Fruit fly (Drosophila melanogaster) whole organism, wandering third instar larva: ENCODE results near the gene DhpD.

Experiments
- Abd-B ChIP-seq: fragments of >200 bp; optimal IDR thresholded peaks from 2 replicates; lab custom pipeline; 2017; ENCODE audit warnings: missing biosample characterization, missing genetic modification characterization
- CG32264 ChIP-seq: fragments of 200-800 bp; sonication (Bioruptor generic); optimal IDR thresholded peaks from 2 replicates; lab custom pipeline; 2016; ENCODE audit warnings: missing biosample characterization, missing genetic modification characterization
- CG9705 ChIP-seq: fragments of 200-800 bp; sonication (Bioruptor generic); optimal IDR thresholded peaks from 2 replicates; lab custom pipeline; 2018; ENCODE audit warnings: missing biosample characterization, mild to moderate bottlenecking, missing genetic modification characterization
- CrebA ChIP-seq: fragments of 200-800 bp; sonication (Bioruptor generic); optimal IDR thresholded peaks from 2 replicates; lab custom pipeline; 2016; ENCODE audit warnings: missing biosample characterization, mild to moderate bottlenecking, missing genetic modification characterization, borderline replicate concordance
- Dfd ChIP-seq: fragments of >200 bp; optimal IDR thresholded peaks from 2 replicates; lab custom pipeline; 2017; ENCODE audit warnings: missing biosample characterization, missing genetic modification characterization
- Dif ChIP-seq: fragments of 200-275, 200-300 bp; sonication (Bioruptor generic); optimal IDR thresholded peaks from 2 replicates; lab custom pipeline; 2018; ENCODE audit warnings: missing biosample characterization, missing genetic modification characterization; ENCODE audit not compliant: partially characterized antibody
- GATAd ChIP-seq: sonication (Bioruptor generic); optimal IDR thresholded peaks from 2 replicates; lab custom pipeline; 2016; ENCODE audit warnings: missing biosample characterization, missing genetic modification characterization
- HLH106 ChIP-seq: fragments of 200-800 bp; optimal IDR thresholded peaks from 3 replicates; lab custom pipeline; 2019; ENCODE audit warnings: missing biosample characterization, mild to moderate bottlenecking, missing genetic modification characterization, moderate library complexity
- Hnf4 ChIP-seq: fragments of 200-800 bp; sonication (Bioruptor generic); optimal IDR thresholded peaks from 2 replicates; lab custom pipeline; 2016; ENCODE audit warnings: missing biosample characterization, mild to moderate bottlenecking, missing genetic modification characterization
- Hr78 ChIP-seq: fragments of >200 bp; optimal IDR thresholded peaks from 2 replicates; lab custom pipeline; 2017; ENCODE audit warnings: missing biosample characterization, missing genetic modification characterization
- Hr83 ChIP-seq: fragments of 200-300 bp; sonication (Bioruptor generic); optimal IDR thresholded peaks from 2 replicates; lab custom pipeline; 2016; ENCODE audit warnings: missing biosample characterization, mild to moderate bottlenecking, missing genetic modification characterization, moderate library complexity; ENCODE audit not compliant: poor library complexity, severe bottlenecking
- Jra ChIP-seq: sonication (Bioruptor generic); optimal IDR thresholded peaks from 2 replicates; lab custom pipeline; 2016; ENCODE audit warnings: missing biosample characterization, missing genetic modification characterization
- Mio ChIP-seq: sonication (Bioruptor generic); optimal IDR thresholded peaks from 2 replicates; lab custom pipeline; 2016; ENCODE audit warnings: missing biosample characterization, missing genetic modification characterization
- Myc ChIP-seq: fragments of >200 bp; optimal IDR thresholded peaks from 2 replicates; lab custom pipeline; 2017
- N ChIP-seq: fragments of >200 bp; optimal IDR thresholded peaks from 2 replicates; lab custom pipeline; 2018; ENCODE audit warnings: missing biosample characterization, missing external identifiers, missing genetic modification characterization
- OdsH ChIP-seq: fragments of 200-800 bp; sonication (Bioruptor generic); optimal IDR thresholded peaks from 2 replicates; lab custom pipeline; 2016; ENCODE audit warnings: missing biosample characterization, mild to moderate bottlenecking, missing genetic modification characterization
- Rel ChIP-seq, 2 experiments: fragments of 200-800 bp; sonication (Bioruptor generic) in 1 of 2; optimal IDR thresholded peaks; 2 replicates in 1 of 2; 3 replicates in 1 of 2; lab custom pipeline; 2016 to 2019; ENCODE audit warnings: mild to moderate bottlenecking in 2 of 2, missing biosample characterization in 2 of 2, missing genetic modification characterization in 2 of 2, moderate library complexity in 1 of 2
- Sp1 ChIP-seq: fragments of 200-800 bp; sonication (Bioruptor generic); optimal IDR thresholded peaks from 3 replicates; lab custom pipeline; 2019; ENCODE audit warnings: missing biosample characterization, mild to moderate bottlenecking, missing genetic modification characterization, moderate library complexity
- Vsx2 ChIP-seq: fragments of 200-300, 225-300 bp; sonication (Bioruptor generic); optimal IDR thresholded peaks from 2 replicates; lab custom pipeline; 2018; ENCODE audit warnings: missing biosample characterization, missing genetic modification characterization; ENCODE audit not compliant: partially characterized antibody
- br ChIP-seq: fragments of 200-800 bp; sonication (Bioruptor generic); optimal IDR thresholded peaks from 2 replicates; lab custom pipeline; 2016; ENCODE audit warnings: missing biosample characterization, missing genetic modification characterization
- brk ChIP-seq: fragments of 200-800 bp; sonication (Bioruptor generic); optimal IDR thresholded peaks from 2 replicates; lab custom pipeline; 2016; ENCODE audit warnings: missing biosample characterization, mild to moderate bottlenecking, missing genetic modification characterization
- dl ChIP-seq, 2 experiments: fragments of 175-275, 200-275 bp in 1 of 2; fragments of 200-275 bp in 1 of 2; sonication (Bioruptor generic); optimal IDR thresholded peaks; lab custom pipeline; 2018; ENCODE audit warnings: mild to moderate bottlenecking in 2 of 2, missing biosample characterization in 2 of 2, missing genetic modification characterization in 2 of 2, moderate library complexity in 2 of 2; ENCODE audit not compliant: partially characterized antibody in 2 of 2, insufficient read depth in 1 of 2
- dmrt93B ChIP-seq: fragments of 200-800 bp; sonication (Bioruptor generic); optimal IDR thresholded peaks from 2 replicates; lab custom pipeline; 2018; ENCODE audit warnings: missing biosample characterization, mild to moderate bottlenecking, missing genetic modification characterization
- dsf ChIP-seq: sonication (Bioruptor generic); optimal IDR thresholded peaks from 2 replicates; lab custom pipeline; 2016; ENCODE audit warnings: missing biosample characterization, missing genetic modification characterization, borderline replicate concordance
- ey ChIP-seq: fragments of 200-800 bp; sonication (Bioruptor generic); optimal IDR thresholded peaks from 2 replicates; lab custom pipeline; 2016; ENCODE audit warnings: missing biosample characterization, missing genetic modification characterization
- foxo ChIP-seq, 2 experiments: fragments of 200-800 bp; sonication (Bioruptor generic); optimal IDR thresholded peaks; 2 replicates in 1 of 2; 3 replicates in 1 of 2; lab custom pipeline; 2016 to 2017; ENCODE audit warnings: missing biosample characterization in 2 of 2, missing genetic modification characterization in 2 of 2
- fru ChIP-seq: fragments of 200-800 bp; sonication (Bioruptor generic); optimal IDR thresholded peaks from 3 replicates; lab custom pipeline; 2016; ENCODE audit warnings: missing biosample characterization, mild to moderate bottlenecking, missing genetic modification characterization
- h ChIP-seq: fragments of 200-800 bp; sonication (Bioruptor generic); optimal IDR thresholded peaks from 3 replicates; lab custom pipeline; 2016; ENCODE audit warnings: missing biosample characterization, mild to moderate bottlenecking, missing genetic modification characterization
- jim ChIP-seq: fragments of 175-275, 200-325 bp; sonication (Bioruptor generic); optimal IDR thresholded peaks from 2 replicates; lab custom pipeline; 2016; ENCODE audit warnings: missing biosample characterization, mild to moderate bottlenecking, missing genetic modification characterization
- lola ChIP-seq: fragments of >200 bp; optimal IDR thresholded peaks from 2 replicates; lab custom pipeline; 2017; ENCODE audit warnings: missing biosample characterization, missing genetic modification characterization
- pan ChIP-seq: fragments of >200 bp; optimal IDR thresholded peaks from 2 replicates; lab custom pipeline; 2017
- psq ChIP-seq: fragments of 200-800 bp; sonication (Bioruptor generic); optimal IDR thresholded peaks from 3 replicates; lab custom pipeline; 2017; ENCODE audit warnings: missing biosample characterization, mild to moderate bottlenecking, missing genetic modification characterization, moderate library complexity
- rgr ChIP-seq: fragments of 200-800 bp; sonication (Bioruptor generic); optimal IDR thresholded peaks from 3 replicates; lab custom pipeline; 2016; ENCODE audit warnings: missing biosample characterization, mild to moderate bottlenecking, missing genetic modification characterization
- sage ChIP-seq: fragments of 200-800 bp; sonication (Bioruptor generic); optimal IDR thresholded peaks from 2 replicates; lab custom pipeline; 2016; ENCODE audit warnings: missing biosample characterization, mild to moderate bottlenecking, missing genetic modification characterization
- sv ChIP-seq: fragments of 200-800 bp; sonication (Bioruptor generic); optimal IDR thresholded peaks from 3 replicates; lab custom pipeline; 2016; ENCODE audit warnings: missing biosample characterization, missing genetic modification characterization
- tai ChIP-seq: sonication (Bioruptor generic); optimal IDR thresholded peaks from 2 replicates; lab custom pipeline; 2016; ENCODE audit warnings: missing biosample characterization, missing genetic modification characterization
- usp ChIP-seq: fragments of >200 bp; optimal IDR thresholded peaks from 2 replicates; lab custom pipeline; 2017; ENCODE audit warnings: missing biosample characterization, missing genetic modification characterization
- woc ChIP-seq: sonication (Bioruptor generic); optimal IDR thresholded peaks from 2 replicates; lab custom pipeline; 2016; ENCODE audit warnings: missing biosample characterization, mild to moderate bottlenecking, missing genetic modification characterization

The DhpD gene

dm6 chr3R:4220780-4221179 lies 8.3 kb downstream of the DhpD start:
- no peak for TF ChIP-seq N
- TF ChIP-seq ey (GFP tag; lab: Kevin White, UChicago) = peak; percentile 9
- no peak for TF ChIP-seq brk (GFP tag; lab: Kevin White, UChicago)
- TF ChIP-seq dmrt93B = no peak
- no peak for TF ChIP-seq Abd-B (GFP tag; lab: Kevin White, UChicago)
- no peak for TF ChIP-seq Jra
- no peak for TF ChIP-seq Mio
- peak; percentile 16 for TF ChIP-seq CG9705 (GFP tag; lab: Kevin White, UChicago)
- no peak for TF ChIP-seq Hr78 (GFP tag; lab: Kevin White, UChicago)
- TF ChIP-seq usp (GFP tag; lab: Kevin White, UChicago) = no peak
- TF ChIP-seq pan (lab: Kevin White, UChicago) = no peak
- TF ChIP-seq HLH106 (tag; lab: Kevin White, UChicago) = peak; percentile 43
- no peak for TF ChIP-seq fru
- peak; percentile 23 for TF ChIP-seq Sp1 (GFP tag; lab: Kevin White, UChicago)
- no peak for TF ChIP-seq Rel (GFP tag; optimal IDR thresholded peaks at IDR 0.05; lab: Kevin White, UChicago)
- peak; percentile 13 for TF ChIP-seq Rel (tag; optimal IDR thresholded peaks at IDR 0.05; lab: Kevin White, UChicago)
- peak in 1 of 2 experiments; percentile 43 for TF ChIP-seq foxo (GFP tag; optimal IDR thresholded peaks at IDR 0.05; lab: Kevin White, UChicago)
- TF ChIP-seq Dif (GFP tag; lab: Kevin White, UChicago) = no peak
- TF ChIP-seq h = peak; percentile 29
- TF ChIP-seq br = peak; percentile 13
- no peak for TF ChIP-seq OdsH (GFP tag; lab: Kevin White, UChicago)
- no peak for TF ChIP-seq lola
- TF ChIP-seq psq (GFP tag; lab: Kevin White, UChicago) = no peak
- peak; percentile 54 for TF ChIP-seq Hr83 (GFP tag; lab: Kevin White, UChicago)
- TF ChIP-seq GATAd (GFP tag; lab: Kevin White, UChicago) = no peak
- no peak for TF ChIP-seq dl (GFP tag; optimal IDR thresholded peaks at IDR 0.05; lab: Kevin White, UChicago; ENCODE audit: insufficient read depth in 1 of 2, partially characterized antibody in 2 of 2)
- no peak for TF ChIP-seq woc (GFP tag; lab: Kevin White, UChicago)
- TF ChIP-seq CrebA (GFP tag; lab: Kevin White, UChicago) = no peak
- no peak for TF ChIP-seq Hnf4
- TF ChIP-seq Dfd = no peak
- no peak for TF ChIP-seq sage (GFP tag; lab: Kevin White, UChicago)
- TF ChIP-seq rgr (GFP tag; lab: Kevin White, UChicago) = no peak
- no peak for TF ChIP-seq jim (GFP tag; lab: Kevin White, UChicago)
- TF ChIP-seq CG32264 (GFP tag; lab: Kevin White, UChicago) = no peak
- TF ChIP-seq Myc = peak; percentile 37
- no peak for TF ChIP-seq Vsx2 (GFP tag; lab: Kevin White, UChicago)
- no peak for TF ChIP-seq sv
- no peak for TF ChIP-seq dsf (GFP tag; lab: Kevin White, UChicago)
- TF ChIP-seq tai (GFP tag; lab: Kevin White, UChicago) = no peak

dm6 chr3R:4220030-4220429 lies 9.0 kb downstream of the DhpD start, which contains the start of gene CG31516:
Gene CG31516 (minus strand): TSS chr3R:4220130.
- TF ChIP-seq N = no peak
- TF ChIP-seq Rel (GFP tag; optimal IDR thresholded peaks at IDR 0.05; lab: Kevin White, UChicago) = no peak
- TF ChIP-seq Rel (tag; optimal IDR thresholded peaks at IDR 0.05; lab: Kevin White, UChicago) = peak; percentile 83
- no peak for TF ChIP-seq dmrt93B
- no peak for TF ChIP-seq Vsx2 (GFP tag; lab: Kevin White, UChicago)
- no peak for TF ChIP-seq usp (GFP tag; lab: Kevin White, UChicago)
- no peak for TF ChIP-seq CrebA (GFP tag; lab: Kevin White, UChicago)
- no peak for TF ChIP-seq dsf (GFP tag; lab: Kevin White, UChicago)
- TF ChIP-seq CG9705 (GFP tag; lab: Kevin White, UChicago) = no peak
